Worm (Caenorhabditis elegans): ENCODE measurements around the gene H25P19.1.

H25P19.1 gene

DNA sequence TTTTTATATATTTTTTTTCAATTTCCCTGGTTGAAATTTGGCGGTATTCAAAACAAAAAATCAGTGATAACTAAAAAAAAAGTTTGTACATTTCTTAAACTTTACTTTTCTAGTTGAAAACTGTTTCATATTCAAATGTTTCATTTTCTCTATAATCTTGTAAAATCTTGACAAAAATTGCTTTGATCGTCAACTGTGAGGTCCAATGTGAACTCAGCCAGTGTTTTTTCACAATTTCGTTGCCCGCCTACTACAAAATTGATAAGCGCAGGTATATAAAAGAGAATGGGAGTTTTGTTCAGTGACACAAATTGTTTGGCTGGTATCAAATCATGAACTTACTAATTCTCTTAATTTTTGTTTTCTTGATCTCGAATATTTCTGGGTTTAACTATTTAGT lies 40.6 kb upstream of the H25P19.1 start, which contains the start of gene ugt-42:
TSS of gene ugt-42 (plus strand) at position 301 of the 400 bp plus-strand sequence.
- TF ChIP-seq ccch-3 (GFP tag; optimal IDR thresholded peaks at IDR 0.05) (no peak), B0019.2 (GFP tag; conservative IDR thresholded peaks at IDR 0.05) (no peak), nfya-1 (tag; optimal IDR thresholded peaks at IDR 0.05; ENCODE audit: borderline replicate concordance, insufficient read depth) (no peak), ceh-91 (GFP tag; IDR thresholded peaks at IDR 0.05) (no peak), B0336.3 (GFP tag; IDR thresholded peaks at IDR 0.05) (no peak), hrde-1 (tag; optimal IDR thresholded peaks at IDR 0.05; ENCODE audit: borderline replicate concordance) (no peak), snpc-1.1 (tag; optimal IDR thresholded peaks at IDR 0.05; ENCODE audit: insufficient read depth) (no peak), let-607 (tag; optimal IDR thresholded peaks at IDR 0.05) (no peak), athp-1 (tag; optimal IDR thresholded peaks at IDR 0.05) (no peak), somi-1 (GFP tag; optimal IDR thresholded peaks at IDR 0.05) (no peak), B0035.1 (tag; optimal IDR thresholded peaks at IDR 0.05) (no peak), F52B5.7 (tag; optimal IDR thresholded peaks at IDR 0.05) (no peak), F33H1.4 (GFP tag; IDR thresholded peaks at IDR 0.05) (no peak), madf-6 (GFP tag; IDR thresholded peaks at IDR 0.05) (no peak), ztf-3 (GFP tag; optimal IDR thresholded peaks at IDR 0.05) (no peak), nhr-179 (tag; optimal IDR thresholded peaks at IDR 0.05) (no peak), madf-8 (GFP tag; conservative IDR thresholded peaks at IDR 0.05) (no peak), snpc-3.4 (tag; optimal IDR thresholded peaks at IDR 0.05) (no peak), T07F8.4 (tag; optimal IDR thresholded peaks at IDR 0.05) (no peak)

DNA sequence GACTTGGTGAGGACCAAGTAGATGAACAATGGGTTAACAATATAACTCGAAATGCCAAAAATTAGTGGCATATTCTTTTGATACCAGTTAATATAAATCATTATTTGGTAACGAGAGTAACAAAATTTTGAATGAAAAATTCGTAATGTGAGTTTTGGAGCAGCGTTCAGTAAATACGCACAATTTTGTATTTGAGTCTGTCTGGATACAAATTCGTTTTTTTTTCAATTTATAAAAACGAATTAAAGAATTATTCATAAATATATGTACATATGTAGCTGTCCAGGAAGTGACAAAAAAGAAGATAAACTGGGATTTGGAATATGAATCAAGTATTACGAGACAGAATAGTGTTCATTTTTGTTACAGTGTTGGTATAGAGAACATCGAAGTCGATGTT lies 34.5 kb upstream of the H25P19.1 start, which contains the start of gene srj-5:
TSS of gene srj-5 (minus strand) at position 101 of the 400 bp plus-strand sequence.
- no peak for TF ChIP-seq mes-4 (tag; optimal IDR thresholded peaks at IDR 0.05)
- no peak for TF ChIP-seq Y53F4B.3 (GFP tag; IDR thresholded peaks at IDR 0.05)
- no peak for TF ChIP-seq lin-40 (tag; optimal IDR thresholded peaks at IDR 0.05)
- no peak for TF ChIP-seq ceh-100 (GFP tag; IDR thresholded peaks at IDR 0.05)
- TF ChIP-seq nhr-120 (GFP tag; IDR thresholded peaks at IDR 0.05), result no peak

DNA sequence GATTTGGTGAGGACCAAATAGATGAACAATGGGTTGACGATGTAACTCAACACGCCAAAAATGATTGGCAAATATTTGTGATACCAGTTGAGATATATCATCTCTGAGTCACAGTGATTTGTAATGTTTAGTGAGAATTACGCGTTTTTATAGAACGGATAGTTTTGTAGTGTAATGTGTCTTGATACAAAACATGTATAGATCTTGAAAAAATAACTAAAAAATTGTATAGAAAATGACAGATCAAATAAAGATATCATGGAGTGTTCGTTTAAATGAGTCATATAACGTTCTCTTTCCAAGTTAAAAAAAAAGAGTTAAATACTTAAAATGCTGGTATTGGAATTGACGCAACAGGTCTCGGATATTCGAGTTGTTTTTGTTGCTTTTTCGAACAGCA lies 33.1 kb upstream of the H25P19.1 start, which contains the start of gene srj-6:
TSS of gene srj-6 (minus strand) at position 101 of the 400 bp plus-strand sequence.
- TF ChIP-seq hmg-1.2 (GFP tag; IDR thresholded peaks at IDR 0.05) (no peak), aptf-2 (GFP tag; conservative IDR thresholded peaks at IDR 0.05) (no peak), pbrm-1 (GFP tag; IDR thresholded peaks at IDR 0.05) (no peak), ztf-6 (GFP tag; IDR thresholded peaks at IDR 0.05) (no peak), somi-1 (GFP tag; optimal IDR thresholded peaks at IDR 0.05) (no peak), ztf-28 (GFP tag; IDR thresholded peaks at IDR 0.05) (no peak), lin-35 (GFP tag; optimal IDR thresholded peaks at IDR 0.05) (no peak), akir-1 (GFP tag; optimal IDR thresholded peaks at IDR 0.05) (no peak), chd-7 (tag; optimal IDR thresholded peaks at IDR 0.05) (no peak), ceh-79 (tag; optimal IDR thresholded peaks at IDR 0.05) (no peak), nfyb-1 (GFP tag; IDR thresholded peaks at IDR 0.05) (no peak), ztf-18 (tag; optimal IDR thresholded peaks at IDR 0.05) (no peak), ZK185.1 (tag; optimal IDR thresholded peaks at IDR 0.05; ENCODE audit: poor library complexity, severe bottlenecking) (no peak), Y67H2A.10 (GFP tag; conservative IDR thresholded peaks at IDR 0.05) (no peak), zfh-2 (GFP tag; conservative IDR thresholded peaks at IDR 0.05) (no peak), B0336.3 (GFP tag; IDR thresholded peaks at IDR 0.05) (no peak), ceh-27 (GFP tag; optimal IDR thresholded peaks at IDR 0.05) (no peak), hlh-12 (tag; optimal IDR thresholded peaks at IDR 0.05) (no peak), dpff-1 (tag; optimal IDR thresholded peaks at IDR 0.05) (no peak)
